Fruit fly (Drosophila melanogaster) whole organism, embryonic: ENCODE measurements around the gene ScpX.

ENCODE experiments used
- CG10565 ChIP-seq: fragments of 200-800 bp; sonication (Bioruptor generic); optimal IDR thresholded peaks from 3 replicates; lab custom pipeline; 2016; ENCODE audit warnings: missing biosample characterization, mild to moderate bottlenecking, missing genetic modification characterization
- CG10959 ChIP-seq: fragments of 200-800 bp; sonication (Bioruptor generic); IDR thresholded peaks from 2 replicates; pipeline ENCODE4 v1.3.6; 2022; ENCODE audit warnings: missing biosample characterization, missing genetic modification characterization
- CG11695 ChIP-seq: fragments of 200-800 bp; sonication (Bioruptor generic); IDR thresholded peaks from 3 replicates; pipeline ENCODE4 v1.3.6; 2022; ENCODE audit warnings: missing biosample characterization, missing genetic modification characterization
- CG11723 ChIP-seq: fragments of 200-800 bp; sonication (Bioruptor generic); optimal IDR thresholded peaks from 2 replicates; lab custom pipeline; 2017; ENCODE audit warnings: missing biosample characterization, mild to moderate bottlenecking, missing genetic modification characterization
- CG13624 ChIP-seq: fragments of 200-800 bp; sonication (Bioruptor generic); optimal IDR thresholded peaks from 2 replicates; lab custom pipeline; 2016; ENCODE audit warnings: missing biosample characterization, missing genetic modification characterization
- CG1603 ChIP-seq: fragments of 200-800 bp; sonication (Bioruptor generic); optimal IDR thresholded peaks from 2 replicates; lab custom pipeline; 2019; ENCODE audit warnings: missing biosample characterization, mild to moderate bottlenecking, missing genetic modification characterization, moderate library complexity
- CG16779 ChIP-seq: fragments of 200-800 bp; sonication (Bioruptor generic); IDR thresholded peaks from 2 replicates; pipeline ENCODE4 v1.3.6; 2022; ENCODE audit warnings: missing biosample characterization, missing genetic modification characterization
- CG18599 ChIP-seq: fragments of 200-800 bp; sonication (Bioruptor generic); optimal IDR thresholded peaks from 3 replicates; lab custom pipeline; 2017; ENCODE audit warnings: missing biosample characterization, missing genetic modification characterization, mild to moderate bottlenecking, moderate library complexity, missing genetic modification reagents
- CG34224 ChIP-seq: fragments of 200-800 bp; sonication (Bioruptor generic); IDR thresholded peaks from 3 replicates; pipeline ENCODE4 v1.3.6; 2022; ENCODE audit warnings: missing biosample characterization, missing genetic modification characterization; ENCODE audit not compliant: partially characterized antibody
- CG5953 ChIP-seq: fragments of 200-800 bp; sonication (Bioruptor generic); IDR thresholded peaks from 2 replicates; pipeline ENCODE4 v1.3.6; 2022; ENCODE audit warnings: missing biosample characterization, missing genetic modification characterization
- CG7556 ChIP-seq: fragments of 200-800 bp; sonication (Bioruptor generic); optimal IDR thresholded peaks from 2 replicates; lab custom pipeline; 2017; ENCODE audit warnings: missing biosample characterization, mild to moderate bottlenecking, missing genetic modification characterization
- CoRest ChIP-seq: fragments of 200-800 bp; sonication (Bioruptor generic); optimal IDR thresholded peaks from 3 replicates; lab custom pipeline; 2018; ENCODE audit warnings: missing biosample characterization, mild to moderate bottlenecking, missing genetic modification characterization, moderate library complexity
- Dip2 ChIP-seq: fragments of 200-800 bp; sonication (Bioruptor generic); IDR thresholded peaks from 2 replicates; pipeline ENCODE4 v1.3.6; 2022; ENCODE audit warnings: missing biosample characterization, missing genetic modification characterization
- Eip74EF ChIP-seq, 2 experiments: fragments of 200-800 bp in 1 of 2; fragments of >200 bp in 1 of 2; sonication (Bioruptor generic) in 1 of 2; optimal IDR thresholded peaks; 2 replicates each; lab custom pipeline; 2017 to 2019; ENCODE audit warnings: missing biosample characterization in 2 of 2, missing genetic modification characterization in 2 of 2, mild to moderate bottlenecking in 1 of 2, moderate library complexity in 1 of 2
- Ets65A ChIP-seq: fragments of 200-800 bp; sonication (Bioruptor generic); peaks from one replicate; lab custom pipeline; 2016; ENCODE audit warnings: missing biosample characterization, missing genetic modification characterization
- Fer1 ChIP-seq: fragments of 200-800 bp; sonication (Bioruptor generic); optimal IDR thresholded peaks from 2 replicates; lab custom pipeline; 2017; ENCODE audit warnings: missing biosample characterization, mild to moderate bottlenecking, missing genetic modification characterization
- HLH54F ChIP-seq: fragments of 200-800 bp; sonication (Bioruptor generic); optimal IDR thresholded peaks from 3 replicates; lab custom pipeline; 2016; ENCODE audit warnings: missing biosample characterization, missing genetic modification characterization
- Jarid2 ChIP-seq: fragments of 200-800 bp; sonication (Bioruptor generic); optimal IDR thresholded peaks from 3 replicates; lab custom pipeline; 2017; ENCODE audit warnings: mild to moderate bottlenecking, missing biosample characterization, missing genetic modification reagents, missing genetic modification characterization
- Lim3 ChIP-seq: fragments of 200-800 bp; sonication (Bioruptor generic); IDR thresholded peaks from 2 replicates; pipeline ENCODE4 v1.3.6; 2022; ENCODE audit warnings: missing biosample characterization, missing genetic modification characterization
- Myb ChIP-seq: fragments of 200-800 bp; sonication (Bioruptor generic); optimal IDR thresholded peaks from 2 replicates; lab custom pipeline; 2016; ENCODE audit warnings: missing biosample characterization, missing genetic modification characterization
- Nf-YA ChIP-seq: fragments of 200-800 bp; sonication (Bioruptor generic); IDR thresholded peaks from 2 replicates; pipeline ENCODE4 v1.3.6; 2022; ENCODE audit warnings: missing biosample characterization, missing genetic modification characterization
- Nf-YB ChIP-seq: fragments of 200-800 bp; sonication (Bioruptor generic); optimal IDR thresholded peaks from 3 replicates; lab custom pipeline; 2019; ENCODE audit warnings: missing biosample characterization, mild to moderate bottlenecking, missing genetic modification characterization, moderate library complexity
- Nf-YC ChIP-seq: fragments of 200-800 bp; optimal IDR thresholded peaks from 3 replicates; lab custom pipeline; 2019; ENCODE audit warnings: missing biosample characterization, mild to moderate bottlenecking, missing genetic modification characterization, moderate library complexity
- Pdp1 ChIP-seq, 2 experiments: fragments of 200-800 bp; sonication (Bioruptor generic); optimal IDR thresholded peaks; 3 replicates each; lab custom pipeline; 2016; ENCODE audit warnings: missing biosample characterization in 2 of 2, missing genetic modification characterization in 2 of 2, mild to moderate bottlenecking in 1 of 2, moderate library complexity in 1 of 2
- Rx ChIP-seq: fragments of 200-800 bp; sonication (Bioruptor generic); IDR thresholded peaks from 2 replicates; pipeline ENCODE4 v1.3.6; 2022; ENCODE audit warnings: missing biosample characterization, missing genetic modification characterization
- Trl ChIP-seq, 3 experiments: fragments of >200 bp in 2 of 3; fragments of 200-800 bp in 1 of 3; sonication (Bioruptor generic) in 1 of 3; optimal IDR thresholded peaks; 2 replicates in 1 of 3; 3 replicates in 2 of 3; lab custom pipeline; 2016 to 2017; ENCODE audit warnings: missing biosample characterization in 1 of 3, missing genetic modification characterization in 1 of 3
- ab ChIP-seq: fragments of 200-800 bp; sonication (Bioruptor generic); optimal IDR thresholded peaks from 2 replicates; lab custom pipeline; 2016; ENCODE audit warnings: missing biosample characterization, missing genetic modification characterization
- ac ChIP-seq: fragments of 200-800 bp; sonication (Bioruptor generic); optimal IDR thresholded peaks from 3 replicates; lab custom pipeline; 2017; ENCODE audit warnings: missing biosample characterization, mild to moderate bottlenecking, missing genetic modification characterization
- al ChIP-seq: fragments of 200-800 bp; sonication (Bioruptor generic); IDR thresholded peaks from 2 replicates; pipeline ENCODE4 v1.3.6; 2022; ENCODE audit warnings: missing biosample characterization, missing genetic modification characterization
- chinmo ChIP-seq: fragments of 200-800 bp; sonication (Bioruptor generic); IDR thresholded peaks from 4 replicates; pipeline ENCODE4 v1.3.6; 2022; ENCODE audit warnings: missing biosample characterization, missing genetic modification characterization; ENCODE audit not compliant: partially characterized antibody
- dati ChIP-seq: fragments of 200-800 bp; sonication (Bioruptor generic); IDR thresholded peaks from 2 replicates; pipeline ENCODE4 v1.3.6; 2022; ENCODE audit warnings: missing biosample characterization, missing genetic modification characterization
- fd64A ChIP-seq: fragments of 200-800 bp; sonication (Bioruptor generic); optimal IDR thresholded peaks from 3 replicates; lab custom pipeline; 2018; ENCODE audit warnings: missing biosample characterization, mild to moderate bottlenecking, missing genetic modification characterization
- gfzf ChIP-seq: fragments of 200-800 bp; sonication (Bioruptor generic); optimal IDR thresholded peaks from 2 replicates; lab custom pipeline; 2016; ENCODE audit warnings: missing biosample characterization, mild to moderate bottlenecking, missing genetic modification characterization, moderate library complexity
- jigr1 ChIP-seq: fragments of 200-800 bp; sonication (Bioruptor generic); IDR thresholded peaks from 3 replicates; pipeline ENCODE4 v1.3.6; 2022; ENCODE audit warnings: missing biosample characterization, missing genetic modification characterization
- kni ChIP-seq: fragments of 200-800 bp; sonication (Bioruptor generic); optimal IDR thresholded peaks from 3 replicates; lab custom pipeline; 2017; ENCODE audit warnings: mild to moderate bottlenecking, missing biosample characterization, missing genetic modification reagents, missing genetic modification characterization
- mirr ChIP-seq: fragments of 200-800 bp; sonication (Bioruptor generic); optimal IDR thresholded peaks from 3 replicates; lab custom pipeline; 2018; ENCODE audit warnings: missing biosample characterization, mild to moderate bottlenecking, missing genetic modification characterization
- odd ChIP-seq: fragments of 200-800 bp; sonication (Bioruptor generic); optimal IDR thresholded peaks from 2 replicates; lab custom pipeline; 2017; ENCODE audit warnings: missing biosample characterization, mild to moderate bottlenecking, missing genetic modification characterization
- pan ChIP-seq, 4 experiments: fragments of >200 bp in 3 of 4; fragments of 200-800 bp in 1 of 4; sonication (Bioruptor generic) in 1 of 4; optimal IDR thresholded peaks in 3 of 4; IDR thresholded peaks in 1 of 4; 2 replicates each; pipeline versions ENCODE4 v1.3.6 to Lab custom; 2017 to 2022; ENCODE audit warnings: missing biosample characterization in 2 of 4, missing genetic modification characterization in 2 of 4, mixed read lengths in 1 of 4
- peb ChIP-seq: fragments of 200-800 bp; sonication (Bioruptor generic); IDR thresholded peaks from 2 replicates; pipeline ENCODE4 v1.3.6; 2022; ENCODE audit warnings: missing biosample characterization, missing genetic modification characterization
- seq ChIP-seq: fragments of 200-800 bp; sonication (Bioruptor generic); IDR thresholded peaks from 2 replicates; pipeline ENCODE4 v1.3.6; 2022; ENCODE audit warnings: missing biosample characterization, missing genetic modification characterization
- slbo ChIP-seq: fragments of 200-800 bp; sonication (Bioruptor generic); IDR thresholded peaks from 2 replicates; pipeline ENCODE4 v1.3.6; 2022; ENCODE audit warnings: missing biosample characterization, missing genetic modification characterization
- ssp ChIP-seq: fragments of 200-800 bp; sonication (Bioruptor generic); IDR thresholded peaks from 2 replicates; pipeline ENCODE4 v1.3.6; 2022; ENCODE audit warnings: missing biosample characterization, missing genetic modification characterization
- stc ChIP-seq: fragments of 200-800 bp; sonication (Bioruptor generic); IDR thresholded peaks from 2 replicates; pipeline ENCODE4 v1.3.6; 2022; ENCODE audit warnings: missing biosample characterization, missing genetic modification characterization
- tin ChIP-seq: fragments of 200-800 bp; sonication (Bioruptor generic); optimal IDR thresholded peaks from 3 replicates; lab custom pipeline; 2016; ENCODE audit warnings: missing biosample characterization, missing genetic modification characterization
- zen ChIP-seq: fragments of 200-800 bp; sonication (Bioruptor generic); optimal IDR thresholded peaks from 3 replicates; lab custom pipeline; 2018; ENCODE audit warnings: missing biosample characterization, mild to moderate bottlenecking, missing genetic modification characterization, moderate library complexity
- zen2 ChIP-seq: fragments of 200-800 bp; sonication (Bioruptor generic); IDR thresholded peaks from 3 replicates; pipeline ENCODE4 v1.3.6; 2022; ENCODE audit warnings: missing biosample characterization, missing genetic modification characterization; ENCODE audit not compliant: partially characterized antibody
- zf30C ChIP-seq: fragments of 200-800 bp; sonication (Bioruptor generic); optimal IDR thresholded peaks from 3 replicates; lab custom pipeline; 2018; ENCODE audit warnings: missing biosample characterization, mild to moderate bottlenecking, missing genetic modification characterization

ScpX gene

dm6 chr2L:18793243-18793642, 37.8 kb upstream of the ScpX start:
- TF ChIP-seq fd64A (GFP tag; lab: Kevin White, UChicago): no peak
- peak; percentile 85 for TF ChIP-seq Nf-YB (GFP tag; lab: Kevin White, UChicago)
- TF ChIP-seq Nf-YC (tag; lab: Kevin White, UChicago): peak; percentile 58
- TF ChIP-seq, all 482 proteins: peak for 2

- no peak for TF ChIP-seq CG18599
- no peak for TF ChIP-seq Lim3 (GFP tag; lab: Robert Waterston, UW)
- peak; percentile 61; the same call in 1 of the 2 replicates for TF ChIP-seq seq (GFP tag; lab: Robert Waterston, UW)
- TF ChIP-seq CG11723: no peak
- TF ChIP-seq CG10565 (GFP tag; lab: Kevin White, UChicago): no peak
- no peak for TF ChIP-seq Eip74EF (GFP tag; optimal IDR thresholded peaks at IDR 0.05; lab: Kevin White, UChicago)
- TF ChIP-seq peb (GFP tag; lab: Robert Waterston, UW): no peak
- no peak for TF ChIP-seq dati (GFP tag; lab: Robert Waterston, UW)
- TF ChIP-seq zen2 (GFP tag; lab: Robert Waterston, UW): 0 out of 3 replicates have a peak, but pooled peaks have one; percentile 14
- no peak for TF ChIP-seq CG7556 (GFP tag; lab: Kevin White, UChicago)
- no peak for TF ChIP-seq CG1603
- no peak for TF ChIP-seq CG5953 (GFP tag; lab: Robert Waterston, UW)
- no peak for TF ChIP-seq pan (optimal IDR thresholded peaks at IDR 0.05; lab: Kevin White, UChicago)
- no peak for TF ChIP-seq pan (GFP tag; optimal IDR thresholded peaks at IDR 0.05 in 1 of 2, IDR thresholded peaks at IDR 0.05 in 1 of 2)
- no peak for TF ChIP-seq mirr (GFP tag; lab: Kevin White, UChicago)
- TF ChIP-seq slbo (GFP tag; lab: Robert Waterston, UW): no peak
- peak; percentile 87 to 94 for TF ChIP-seq Trl (optimal IDR thresholded peaks at IDR 0.05; lab: Kevin White, UChicago)
- peak; percentile 15 for TF ChIP-seq Trl (GFP tag; optimal IDR thresholded peaks at IDR 0.05; lab: Kevin White, UChicago)
- no peak for TF ChIP-seq zf30C (GFP tag; lab: Kevin White, UChicago)
- peak; percentile 29 for TF ChIP-seq Jarid2 (GFP tag; lab: Kevin White, UChicago)
- TF ChIP-seq al (GFP tag; lab: Robert Waterston, UW): no peak
- TF ChIP-seq Dip2 (GFP tag; lab: Robert Waterston, UW): no peak
- TF ChIP-seq Ets65A: no peak
- TF ChIP-seq kni (GFP tag; lab: Kevin White, UChicago): no peak
- peak; percentile 99 for TF ChIP-seq Nf-YB (GFP tag; lab: Kevin White, UChicago)
- no peak for TF ChIP-seq tin
- TF ChIP-seq chinmo: peak; percentile 80; the same call in 1 of the 4 replicates
- TF ChIP-seq HLH54F (GFP tag; lab: Kevin White, UChicago): no peak
- TF ChIP-seq Myb (GFP tag; lab: Kevin White, UChicago): no peak
- no peak for TF ChIP-seq ab (GFP tag; lab: Kevin White, UChicago)
- TF ChIP-seq ssp (GFP tag; lab: Robert Waterston, UW): no peak
- TF ChIP-seq odd (GFP tag; lab: Kevin White, UChicago): no peak
- peak; percentile 40; the same call in 2 of the 3 replicates for TF ChIP-seq CG34224 (GFP tag; lab: Robert Waterston, UW)
- TF ChIP-seq Fer1 (GFP tag; lab: Kevin White, UChicago): no peak
- TF ChIP-seq Pdp1 (GFP tag; optimal IDR thresholded peaks at IDR 0.05; lab: Kevin White, UChicago): peak in 1 of 2 experiments; percentile 34
- TF ChIP-seq gfzf: no peak
- TF ChIP-seq zen (tag; lab: Kevin White, UChicago): no peak
- peak; percentile 83 for TF ChIP-seq Nf-YA
- TF ChIP-seq Rx (GFP tag; lab: Robert Waterston, UW): no peak
- TF ChIP-seq CoRest (tag; lab: Kevin White, UChicago): peak; percentile 6
- TF ChIP-seq ac (GFP tag; lab: Kevin White, UChicago): no peak
- no peak for TF ChIP-seq CG11695 (GFP tag; lab: Robert Waterston, UW)
- no peak for TF ChIP-seq CG16779 (GFP tag; lab: Robert Waterston, UW)
- TF ChIP-seq CG13624 (GFP tag; lab: Kevin White, UChicago): no peak
- no peak for TF ChIP-seq jigr1 (GFP tag; lab: Robert Waterston, UW)
- no peak for TF ChIP-seq stc (GFP tag; lab: Robert Waterston, UW)
- TF ChIP-seq CG10959: no peak
These were observed 35.1 kb upstream of the ScpX start for dm6 chr2L:18795917-18796402.
